Worm (Caenorhabditis elegans) whole organism, mixed stage, embryonic: ENCODE measurements around the gene srg-62.

Experiments
- M03D4.4 ChIP-seq: sonication (generic microtip); optimal IDR thresholded peaks from 2 replicates; lab custom pipeline; 2017; ENCODE audit warnings: mild to moderate bottlenecking, missing genetic modification characterization, missing compliant biosample characterization
- bed-3 ChIP-seq: fragments of 200-800 bp; sonication (Bioruptor generic); optimal IDR thresholded peaks from 3 replicates; lab custom pipeline; 2018; ENCODE audit warnings: mild to moderate bottlenecking, missing genetic modification characterization, moderate library complexity, missing compliant biosample characterization
- blmp-1 ChIP-seq: fragments of 150-350 bp; optimal IDR thresholded peaks from 2 replicates; lab custom pipeline; 2014; ENCODE audit warnings: missing biosample characterization, missing genetic modification characterization
- ceh-43 ChIP-seq: fragments of 200-800 bp; sonication (Bioruptor generic); optimal IDR thresholded peaks from 2 replicates; lab custom pipeline; 2018; ENCODE audit warnings: mild to moderate bottlenecking, missing genetic modification characterization, moderate library complexity, missing compliant biosample characterization
- ces-1 ChIP-seq: fragments of 150-350 bp; optimal IDR thresholded peaks from 2 replicates; lab custom pipeline; 2014; ENCODE audit warnings: missing biosample characterization, missing genetic modification reagents, missing genetic modification characterization
- cnd-1 ChIP-seq: fragments of 200-800 bp; sonication (Bioruptor generic); optimal IDR thresholded peaks from 2 replicates; lab custom pipeline; 2018; ENCODE audit warnings: mild to moderate bottlenecking, missing genetic modification characterization, missing compliant biosample characterization
- drap-1 ChIP-seq: fragments of 200-800 bp; sonication (Bioruptor generic); optimal IDR thresholded peaks from 3 replicates; lab custom pipeline; 2018; ENCODE audit warnings: mild to moderate bottlenecking, missing genetic modification characterization, missing compliant biosample characterization
- elt-3 ChIP-seq: fragments of 150-350 bp; optimal IDR thresholded peaks from 2 replicates; lab custom pipeline; 2014; ENCODE audit warnings: missing biosample characterization, missing genetic modification characterization
- flh-1 ChIP-seq: fragments of 200-800 bp; sonication (Bioruptor generic); optimal IDR thresholded peaks from 2 replicates; lab custom pipeline; 2018; ENCODE audit warnings: mild to moderate bottlenecking, missing genetic modification characterization, moderate library complexity, missing compliant biosample characterization
- ham-2 ChIP-seq: fragments of 200-800 bp; sonication (Bioruptor generic); optimal IDR thresholded peaks from 2 replicates; lab custom pipeline; 2018; ENCODE audit warnings: mild to moderate bottlenecking, missing genetic modification characterization, missing compliant biosample characterization
- hlh-1 ChIP-seq: fragments of 150-350 bp; optimal IDR thresholded peaks from 2 replicates; lab custom pipeline; 2014; ENCODE audit warnings: missing biosample characterization, missing genetic modification reagents, missing genetic modification characterization
- lin-13 ChIP-seq: fragments of 150-350 bp; optimal IDR thresholded peaks from 2 replicates; lab custom pipeline; 2014; ENCODE audit warnings: missing biosample characterization, missing genetic modification characterization
- lin-32 ChIP-seq: fragments of 200-800 bp; sonication (Bioruptor generic); optimal IDR thresholded peaks from 2 replicates; lab custom pipeline; 2018; ENCODE audit warnings: mild to moderate bottlenecking, missing genetic modification characterization, missing compliant biosample characterization
- mab-5 ChIP-seq: fragments of 150-350 bp; optimal IDR thresholded peaks from 2 replicates; lab custom pipeline; 2014; ENCODE audit warnings: missing biosample characterization, missing genetic modification characterization
- mls-2 ChIP-seq: sonication (generic microtip); optimal IDR thresholded peaks from 2 replicates; lab custom pipeline; 2016; ENCODE audit warnings: mild to moderate bottlenecking, missing genetic modification characterization, moderate library complexity, missing compliant biosample characterization
- nhr-12 ChIP-seq: fragments of 150-350 bp; optimal IDR thresholded peaks from 2 replicates; lab custom pipeline; 2014; ENCODE audit warnings: missing biosample characterization, missing genetic modification characterization
- nhr-2 ChIP-seq: fragments of 150-350 bp; optimal IDR thresholded peaks from 2 replicates; lab custom pipeline; 2014; ENCODE audit warnings: missing biosample characterization, missing genetic modification characterization
- nhr-28 ChIP-seq: fragments of 150-350 bp; optimal IDR thresholded peaks from 2 replicates; lab custom pipeline; 2014; ENCODE audit warnings: missing biosample characterization, missing genetic modification characterization
- nhr-76 ChIP-seq: sonication (generic microtip); optimal IDR thresholded peaks from 2 replicates; lab custom pipeline; 2017; ENCODE audit warnings: missing biosample characterization, missing genetic modification characterization
- pha-4 ChIP-seq: fragments of 150-350 bp; optimal IDR thresholded peaks from 2 replicates; lab custom pipeline; 2018; ENCODE audit warnings: missing biosample characterization, missing genetic modification reagents, missing genetic modification characterization
- sem-2 ChIP-seq: fragments of 200-800 bp; sonication (Bioruptor generic); optimal IDR thresholded peaks from 2 replicates; lab custom pipeline; 2018; ENCODE audit warnings: mild to moderate bottlenecking, missing genetic modification characterization, missing compliant biosample characterization
- snpc-4 ChIP-seq: fragments of 150-350 bp; optimal IDR thresholded peaks from 2 replicates; lab custom pipeline; 2014; ENCODE audit warnings: missing biosample characterization, missing genetic modification characterization
- sptf-1 ChIP-seq: sonication (generic microtip); optimal IDR thresholded peaks from 2 replicates; lab custom pipeline; 2017; ENCODE audit warnings: mild to moderate bottlenecking, missing genetic modification characterization, moderate library complexity, missing compliant biosample characterization
- unc-120 ChIP-seq: sonication (generic microtip); optimal IDR thresholded peaks from 2 replicates; lab custom pipeline; 2017; ENCODE audit warnings: missing genetic modification characterization, missing compliant biosample characterization; ENCODE audit not compliant: poor library complexity, severe bottlenecking
- unc-39 ChIP-seq: fragments of 150-350 bp; optimal IDR thresholded peaks from 2 replicates; lab custom pipeline; 2014; ENCODE audit warnings: missing biosample characterization, missing genetic modification characterization
- unc-62 ChIP-seq: fragments of 150-350 bp; optimal IDR thresholded peaks from 2 replicates; lab custom pipeline; 2014; ENCODE audit warnings: missing biosample characterization, missing genetic modification reagents, missing genetic modification characterization
- zip-8 ChIP-seq: fragments of 150-350 bp; optimal IDR thresholded peaks from 2 replicates; lab custom pipeline; 2014; ENCODE audit warnings: missing biosample characterization, missing genetic modification characterization
- ztf-11 ChIP-seq: fragments of 150-350 bp; optimal IDR thresholded peaks from 2 replicates; lab custom pipeline; 2014; ENCODE audit warnings: missing biosample characterization, missing genetic modification characterization

The srg-62 gene

ce11 chrV:2742298-2742697, at the start of gene srg-62:
srg-62 (minus strand) TSS chrV:2742398.
- TF ChIP-seq unc-39, result no peak
- no peak for TF ChIP-seq pha-4 (tag; lab: Kevin White, UChicago)
- TF ChIP-seq ztf-11 (tag; lab: Kevin White, UChicago), result no peak
- no peak for TF ChIP-seq blmp-1 (tag; lab: Kevin White, UChicago)
- TF ChIP-seq unc-120 (tag; lab: Kevin White, UChicago), result no peak
- no peak for TF ChIP-seq ceh-43 (GFP tag; lab: Kevin White, UChicago)
- TF ChIP-seq cnd-1, result no peak

- TF ChIP-seq elt-3 (tag; lab: Kevin White, UChicago) (no peak), unc-39 (no peak), sptf-1 (tag; lab: Kevin White, UChicago) (no peak), drap-1 (GFP tag; lab: Kevin White, UChicago) (no peak), nhr-28 (tag; lab: Kevin White, UChicago) (no peak), blmp-1 (tag; lab: Kevin White, UChicago) (no peak), mab-5 (no peak), lin-32 (GFP tag; lab: Kevin White, UChicago) (no peak), hlh-1 (tag; lab: Kevin White, UChicago) (no peak), ztf-11 (tag; lab: Kevin White, UChicago) (no peak), lin-13 (tag; lab: Kevin White, UChicago) (no peak), nhr-76 (tag; lab: Kevin White, UChicago) (no peak), cnd-1 (no peak), zip-8 (tag; lab: Kevin White, UChicago) (no peak)
Measured at ce11 chrV:2780786-2781185, 38.6 kb upstream of the srg-62 start, which contains the start of gene R05D8.11. R05D8.11 (minus strand) TSS chrV:2780886.

ce11 chrV:2774042-2774441, 31.8 kb upstream of the srg-62 start, which contains the start of gene srj-18:
srj-18 (plus strand) TSS chrV:2774342.
- TF ChIP-seq zip-8 (tag; lab: Kevin White, UChicago) (no peak), nhr-76 (tag; lab: Kevin White, UChicago) (no peak), ztf-11 (tag; lab: Kevin White, UChicago) (no peak), drap-1 (GFP tag; lab: Kevin White, UChicago) (no peak), unc-62 (GFP tag; lab: Kevin White, UChicago) (no peak), blmp-1 (tag; lab: Kevin White, UChicago) (no peak), flh-1 (no peak), lin-32 (GFP tag; lab: Kevin White, UChicago) (no peak), ces-1 (GFP tag; lab: Kevin White, UChicago) (no peak), elt-3 (tag; lab: Kevin White, UChicago) (no peak), M03D4.4 (no peak)

- no peak for TF ChIP-seq lin-32 (GFP tag; lab: Kevin White, UChicago)
Measured at ce11 chrV:2771560-2771959, 29.4 kb upstream of the srg-62 start, which contains the start of gene srh-56. srh-56 (plus strand) TSS chrV:2771860.

- TF ChIP-seq unc-39, result no peak
- no peak for TF ChIP-seq sem-2
- no peak for TF ChIP-seq snpc-4 (tag; lab: Kevin White, UChicago)
- TF ChIP-seq ham-2 (GFP tag; lab: Kevin White, UChicago), result no peak
- no peak for TF ChIP-seq ceh-43 (GFP tag; lab: Kevin White, UChicago)
- TF ChIP-seq sptf-1 (tag; lab: Kevin White, UChicago), result no peak
- TF ChIP-seq nhr-28 (tag; lab: Kevin White, UChicago), result no peak
- no peak for TF ChIP-seq M03D4.4
Measured at ce11 chrV:2769754-2770153, 27.6 kb upstream of the srg-62 start, which contains the start of gene dhs-15. dhs-15 (minus strand) TSS chrV:2769854.

- TF ChIP-seq ztf-11 (tag; lab: Kevin White, UChicago), result no peak
- TF ChIP-seq nhr-2 (tag; lab: Kevin White, UChicago), result no peak
- TF ChIP-seq nhr-12 (tag; lab: Kevin White, UChicago), result no peak
- no peak for TF ChIP-seq flh-1
- TF ChIP-seq bed-3 (GFP tag; lab: Kevin White, UChicago), result no peak
- TF ChIP-seq mls-2 (tag; lab: Kevin White, UChicago), result no peak
- TF ChIP-seq, all 35 proteins: peak for 0
Measured at ce11 chrV:2767465-2767864, 25.3 kb upstream of the srg-62 start, which contains the start of gene R05D8.9. R05D8.9 (minus strand) TSS chrV:2767565.
